Worm (Caenorhabditis elegans): ENCODE measurements around the gene C28H8.2.

DNA sequence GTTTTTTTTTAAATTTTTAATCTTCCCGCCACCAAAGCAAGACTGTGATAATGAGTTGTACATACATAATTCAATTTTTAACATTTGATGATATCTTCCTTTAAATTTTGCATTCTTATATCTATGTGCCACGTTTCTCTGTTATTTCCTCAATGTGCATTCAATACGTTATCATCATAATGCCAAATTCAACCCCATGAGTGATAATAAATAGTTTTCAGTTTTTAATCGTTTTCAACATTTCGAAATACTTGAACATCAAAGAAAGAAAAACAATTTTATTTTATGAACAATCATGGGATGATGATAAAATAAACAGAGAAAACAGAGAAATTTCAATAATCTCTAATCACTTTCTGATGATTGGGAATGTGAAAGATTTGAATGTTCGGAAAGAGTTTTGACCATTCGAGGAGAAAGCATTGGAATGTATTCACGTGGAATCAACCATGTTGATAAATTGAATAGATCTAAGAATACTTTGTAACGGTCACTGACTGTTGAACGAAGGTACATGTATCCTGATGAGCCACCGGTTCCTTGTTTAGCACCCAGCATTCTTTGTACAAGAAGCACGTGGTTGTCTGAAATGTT is 2.7 kb upstream of the C28H8.2 start:
- TF ChIP-seq ztf-11 (tag; optimal IDR thresholded peaks at IDR 0.05) (no peak), ceh-9 (tag; optimal IDR thresholded peaks at IDR 0.05) (no peak), nfya-1 (tag; optimal IDR thresholded peaks at IDR 0.05; ENCODE audit: insufficient read depth) (no peak)
